Worm (Caenorhabditis elegans): Measurements from ENCODE around the gene C55C3.1.

ce11 chrIV:5662886-5663285 is 46.0 kb upstream of the C55C3.1 start:
- TF ChIP-seq fkh-8 (tag; optimal IDR thresholded peaks at IDR 0.05) = no peak
- no peak for TF ChIP-seq swsn-7 (tag; optimal IDR thresholded peaks at IDR 0.05)
- TF ChIP-seq nhr-237 (tag; optimal IDR thresholded peaks at IDR 0.05) = no peak
- no peak for TF ChIP-seq snu-23 (GFP tag; optimal IDR thresholded peaks at IDR 0.05)
- no peak for TF ChIP-seq hpl-2 (GFP tag; optimal IDR thresholded peaks at IDR 0.05)
- no peak for TF ChIP-seq C04F5.9 (tag; optimal IDR thresholded peaks at IDR 0.05)
- TF ChIP-seq snpc-4 (tag; optimal IDR thresholded peaks at IDR 0.05) = no peak
- TF ChIP-seq unc-30 (tag; optimal IDR thresholded peaks at IDR 0.05) = no peak
- no peak for TF ChIP-seq blmp-1 (tag; optimal IDR thresholded peaks at IDR 0.05)
- TF ChIP-seq pqm-1 (tag; optimal IDR thresholded peaks at IDR 0.05) = no peak
- no peak for TF ChIP-seq fkh-4 (tag; optimal IDR thresholded peaks at IDR 0.05; ENCODE audit: borderline replicate concordance)
- no peak for TF ChIP-seq ztf-11 (tag; optimal IDR thresholded peaks at IDR 0.05)
